Worm (Caenorhabditis elegans): ENCODE measurements around the gene C14B9.2.

- TF ChIP-seq snpc-4 (tag; optimal IDR thresholded peaks at IDR 0.05) (no peak), nhr-12 (tag; optimal IDR thresholded peaks at IDR 0.05) (no peak), elt-3 (tag; optimal IDR thresholded peaks at IDR 0.05) (no peak), mep-1 (tag; optimal IDR thresholded peaks at IDR 0.05) (no peak), blmp-1 (tag; optimal IDR thresholded peaks at IDR 0.05) (no peak), nhr-76 (tag; optimal IDR thresholded peaks at IDR 0.05) (no peak), flh-1 (GFP tag; optimal IDR thresholded peaks at IDR 0.05) (no peak), lsy-2 (tag; optimal IDR thresholded peaks at IDR 0.05) (no peak), lin-13 (tag; optimal IDR thresholded peaks at IDR 0.05) (no peak), ceh-39 (tag; optimal IDR thresholded peaks at IDR 0.05) (no peak), nhr-237 (tag; optimal IDR thresholded peaks at IDR 0.05) (no peak), lin-32 (GFP tag; optimal IDR thresholded peaks at IDR 0.05) (no peak), nhr-28 (tag; optimal IDR thresholded peaks at IDR 0.05) (no peak)
Measured at ce11 chrIII:8121132-8121531, 12.3 kb upstream of the C14B9.2 start, which contains the start of gene gei-8.

All from whole organism, mixed stage, embryonic.